Worm (Caenorhabditis elegans) whole organism, L4/young adult: ENCODE measurements around the gene C07D8.6.

Experiments used
- W03F9.2 ChIP-seq: fragments of 150-350 bp; optimal IDR thresholded peaks from 2 replicates; lab custom pipeline; 2014; ENCODE audit warnings: missing biosample characterization, missing genetic modification characterization
- dao-5 ChIP-seq: sonication (generic microtip); optimal IDR thresholded peaks from 2 replicates; lab custom pipeline; 2016; ENCODE audit warnings: missing genotype, missing genetic modification characterization, moderate library complexity, missing compliant biosample characterization
- him-1 ChIP-seq: sonication (generic microtip); optimal IDR thresholded peaks from 2 replicates; lab custom pipeline; 2016; ENCODE audit warnings: missing genotype, missing genetic modification reagents, missing genetic modification characterization, missing compliant biosample characterization

ce11 chrX:7315329-7315728 lies 26.0 kb upstream of the C07D8.6 start, which contains the start of gene spp-3:
- no peak for TF ChIP-seq him-1
- no peak for TF ChIP-seq dao-5
- TF ChIP-seq W03F9.2 (tag; lab: Kevin White, UChicago), result no peak
